Fruit fly (Drosophila melanogaster) whole organism, embryonic: ENCODE results near the gene Apoltp.

Experiments used
- Aef1 ChIP-seq: fragments of 200-800 bp; sonication (Bioruptor generic); IDR thresholded peaks from 3 replicates; pipeline ENCODE4 v1.3.6; 2022; ENCODE audit warnings: missing biosample characterization, missing genetic modification characterization
- Asciz ChIP-seq: fragments of 200-800 bp; sonication (Bioruptor generic); optimal IDR thresholded peaks from 2 replicates; lab custom pipeline; 2017; ENCODE audit warnings: missing biosample characterization, mild to moderate bottlenecking, missing genetic modification characterization, missing genetic modification reagents
- B-H1 ChIP-seq: fragments of 200-800 bp; sonication (Bioruptor generic); IDR thresholded peaks from 3 replicates; pipeline ENCODE4 v1.3.6; 2022; ENCODE audit warnings: missing biosample characterization, missing genetic modification characterization
- Blimp-1 ChIP-seq: fragments of 200-800 bp; sonication (Bioruptor generic); optimal IDR thresholded peaks from 3 replicates; lab custom pipeline; 2018; ENCODE audit warnings: missing biosample characterization, missing genetic modification characterization, mild to moderate bottlenecking, moderate library complexity, missing genetic modification reagents
- CG1024 ChIP-seq: fragments of 200-800 bp; sonication (Bioruptor generic); IDR thresholded peaks from 2 replicates; pipeline ENCODE4 v1.3.6; 2022; ENCODE audit warnings: missing biosample characterization, missing genetic modification characterization
- CG10959 ChIP-seq: fragments of 200-800 bp; sonication (Bioruptor generic); IDR thresholded peaks from 2 replicates; pipeline ENCODE4 v1.3.6; 2022; ENCODE audit warnings: missing biosample characterization, missing genetic modification characterization
- CG12219 ChIP-seq: fragments of 200-800 bp; sonication (Bioruptor generic); optimal IDR thresholded peaks from 3 replicates; lab custom pipeline; 2018; ENCODE audit warnings: missing biosample characterization, mild to moderate bottlenecking, missing genetic modification characterization
- CG13424 ChIP-seq: fragments of 200-800 bp; sonication (Bioruptor generic); optimal IDR thresholded peaks from 2 replicates; lab custom pipeline; 2019; ENCODE audit warnings: missing biosample characterization, mild to moderate bottlenecking, missing genetic modification characterization, moderate library complexity
- CG1529 ChIP-seq: fragments of 200-800 bp; sonication (Bioruptor generic); optimal IDR thresholded peaks from 3 replicates; lab custom pipeline; 2018; ENCODE audit warnings: missing biosample characterization, missing genetic modification characterization
- CG15696 ChIP-seq: fragments of 200-800 bp; sonication (Bioruptor generic); optimal IDR thresholded peaks from 2 replicates; lab custom pipeline; 2019; ENCODE audit warnings: missing biosample characterization, mild to moderate bottlenecking, missing genetic modification characterization, moderate library complexity
- CG1602 ChIP-seq: fragments of 200-800 bp; sonication (Bioruptor generic); optimal IDR thresholded peaks from 3 replicates; lab custom pipeline; 2016; ENCODE audit warnings: missing biosample characterization, missing genetic modification characterization
- CG17829 ChIP-seq: fragments of 200-800 bp; optimal IDR thresholded peaks from 2 replicates; lab custom pipeline; 2019; ENCODE audit warnings: missing biosample characterization, mild to moderate bottlenecking, missing genetic modification characterization, moderate library complexity
- CG1792 ChIP-seq: fragments of 200-800 bp; sonication (Bioruptor generic); optimal IDR thresholded peaks from 2 replicates; lab custom pipeline; 2016; ENCODE audit warnings: missing biosample characterization, missing genetic modification characterization
- CG4854 ChIP-seq: fragments of 200-800 bp; sonication (Bioruptor generic); optimal IDR thresholded peaks from 2 replicates; lab custom pipeline; 2016; ENCODE audit warnings: missing biosample characterization, missing genetic modification characterization, inconsistent platforms
- CG6175 ChIP-seq: fragments of 200-800 bp; sonication (Bioruptor generic); IDR thresholded peaks from 3 replicates; pipeline ENCODE4 v1.3.6; 2022; ENCODE audit warnings: missing biosample characterization, missing genetic modification characterization
- CG6272 ChIP-seq: fragments of 200-800 bp; sonication (Bioruptor generic); IDR thresholded peaks from 2 replicates; pipeline ENCODE4 v1.3.6; 2022; ENCODE audit warnings: missing biosample characterization, missing genetic modification characterization
- CG6813 ChIP-seq: fragments of 200-800 bp; sonication (Bioruptor generic); optimal IDR thresholded peaks from 2 replicates; lab custom pipeline; 2017; ENCODE audit warnings: missing biosample characterization, missing genetic modification characterization, mild to moderate bottlenecking, moderate library complexity, missing genetic modification reagents
- CG7987 ChIP-seq: fragments of 200-800 bp; sonication (Bioruptor generic); optimal IDR thresholded peaks from 2 replicates; lab custom pipeline; 2018; ENCODE audit warnings: missing biosample characterization, mild to moderate bottlenecking, missing genetic modification characterization, moderate library complexity
- CG9437 ChIP-seq: fragments of 200-800 bp; sonication (Bioruptor generic); optimal IDR thresholded peaks from 2 replicates; lab custom pipeline; 2018; ENCODE audit warnings: missing biosample characterization, mild to moderate bottlenecking, missing genetic modification characterization
- D ChIP-seq, 2 experiments: fragments of 200-800 bp in 1 of 2; fragments of >200 bp in 1 of 2; sonication (Bioruptor generic) in 1 of 2; optimal IDR thresholded peaks; 2 replicates in 1 of 2; 3 replicates in 1 of 2; lab custom pipeline; 2017; ENCODE audit warnings: mild to moderate bottlenecking in 1 of 2, missing biosample characterization in 1 of 2, missing genetic modification characterization in 1 of 2, missing genetic modification reagents in 1 of 2
- Doc2 ChIP-seq: fragments of 200-800 bp; sonication (Bioruptor generic); IDR thresholded peaks from 2 replicates; pipeline ENCODE4 v1.3.6; 2022; ENCODE audit warnings: missing biosample characterization, missing genetic modification characterization
- Drgx ChIP-seq: fragments of 200-800 bp; sonication (Bioruptor generic); IDR thresholded peaks from 2 replicates; pipeline ENCODE4 v1.3.6; 2022; ENCODE audit warnings: missing biosample characterization, missing genetic modification characterization
- Hr78 ChIP-seq, 2 experiments: fragments of 200-800 bp in 1 of 2; fragments of >200 bp in 1 of 2; sonication (Bioruptor generic) in 1 of 2; optimal IDR thresholded peaks; 2 replicates each; lab custom pipeline; 2017 to 2019; ENCODE audit warnings: missing biosample characterization in 2 of 2, missing genetic modification characterization in 2 of 2, mild to moderate bottlenecking in 1 of 2, moderate library complexity in 1 of 2
- Lhr ChIP-seq: fragments of 200-800 bp; sonication (Bioruptor generic); optimal IDR thresholded peaks from 3 replicates; lab custom pipeline; 2017; ENCODE audit warnings: mild to moderate bottlenecking, missing biosample characterization, missing genetic modification reagents, missing genetic modification characterization
- Max ChIP-seq: fragments of 200-800 bp; sonication (Bioruptor generic); optimal IDR thresholded peaks from 2 replicates; lab custom pipeline; 2016; ENCODE audit warnings: missing biosample characterization, mild to moderate bottlenecking, missing genetic modification characterization
- NFAT ChIP-seq: fragments of 200-800 bp; sonication (Bioruptor generic); IDR thresholded peaks from 2 replicates; pipeline ENCODE4 v1.3.6; 2022; ENCODE audit warnings: missing biosample characterization, missing genetic modification characterization
- Oli ChIP-seq: fragments of 200-800 bp; sonication (Bioruptor generic); optimal IDR thresholded peaks from 2 replicates; lab custom pipeline; 2018; ENCODE audit warnings: missing biosample characterization, mild to moderate bottlenecking, missing genetic modification characterization, moderate library complexity
- Six4 ChIP-seq: fragments of 200-800 bp; sonication (Bioruptor generic); optimal IDR thresholded peaks from 2 replicates; lab custom pipeline; 2016; ENCODE audit warnings: missing biosample characterization, missing genetic modification characterization
- Sox100B ChIP-seq: fragments of 200-800 bp; sonication (Bioruptor generic); optimal IDR thresholded peaks from 3 replicates; lab custom pipeline; 2018; ENCODE audit warnings: missing biosample characterization, mild to moderate bottlenecking, missing genetic modification characterization
- Usf ChIP-seq: fragments of 200-800 bp; sonication (Bioruptor generic); optimal IDR thresholded peaks from 2 replicates; lab custom pipeline; 2017; ENCODE audit warnings: missing genotype, missing biosample characterization, missing genetic modification characterization
- dan ChIP-seq: fragments of 200-800 bp; sonication (Bioruptor generic); IDR thresholded peaks from 2 replicates; pipeline ENCODE4 v1.3.6; 2022; ENCODE audit warnings: missing biosample characterization, missing genetic modification characterization
- dmrt11E ChIP-seq: fragments of 200-800 bp; sonication (Bioruptor generic); optimal IDR thresholded peaks from 3 replicates; lab custom pipeline; 2018; ENCODE audit warnings: missing biosample characterization, mild to moderate bottlenecking, missing genetic modification characterization, moderate library complexity
- dmrt99B ChIP-seq: fragments of 200-800 bp; sonication (Bioruptor generic); optimal IDR thresholded peaks from 2 replicates; lab custom pipeline; 2018; ENCODE audit warnings: missing biosample characterization, mild to moderate bottlenecking, missing genetic modification characterization, moderate library complexity
- en ChIP-seq: fragments of 200-800 bp; sonication (Bioruptor generic); optimal IDR thresholded peaks from 2 replicates; lab custom pipeline; 2016; ENCODE audit warnings: missing biosample characterization, missing genetic modification characterization
- eve ChIP-seq, 2 experiments: fragments of >200 bp; optimal IDR thresholded peaks; 2 replicates each; lab custom pipeline; 2017; ENCODE audit warnings: missing biosample characterization in 2 of 2, missing genetic modification characterization in 2 of 2
- fd102C ChIP-seq: fragments of 200-800 bp; sonication (Bioruptor generic); optimal IDR thresholded peaks from 2 replicates; lab custom pipeline; 2018; ENCODE audit warnings: missing biosample characterization, mild to moderate bottlenecking, missing genetic modification characterization, moderate library complexity
- fu2 ChIP-seq: fragments of 200-800 bp; sonication (Bioruptor generic); optimal IDR thresholded peaks from 2 replicates; lab custom pipeline; 2016; ENCODE audit warnings: missing biosample characterization, missing genetic modification characterization
- jigr1 ChIP-seq: fragments of 200-800 bp; sonication (Bioruptor generic); IDR thresholded peaks from 3 replicates; pipeline ENCODE4 v1.3.6; 2022; ENCODE audit warnings: missing biosample characterization, missing genetic modification characterization
- klu ChIP-seq: fragments of 200-800 bp; sonication (Bioruptor generic); IDR thresholded peaks from 2 replicates; pipeline ENCODE4 v1.3.6; 2022; ENCODE audit warnings: missing biosample characterization, missing genetic modification characterization
- lilli ChIP-seq: fragments of 200-800 bp; sonication (Bioruptor generic); optimal IDR thresholded peaks from 3 replicates; lab custom pipeline; 2016; ENCODE audit warnings: missing biosample characterization, missing genetic modification characterization
- lola ChIP-seq, 3 experiments: fragments of >200 bp in 2 of 3; fragments of 200-800 bp in 1 of 3; sonication (Bioruptor generic) in 1 of 3; optimal IDR thresholded peaks; 2 replicates each; lab custom pipeline; 2017 to 2019; ENCODE audit warnings: missing biosample characterization in 3 of 3, missing genetic modification characterization in 3 of 3, mild to moderate bottlenecking in 1 of 3, moderate library complexity in 1 of 3
- lov ChIP-seq, 2 experiments: fragments of 200-800 bp in 1 of 2; fragments of >200 bp in 1 of 2; sonication (Bioruptor generic) in 1 of 2; IDR thresholded peaks in 1 of 2; optimal IDR thresholded peaks in 1 of 2; 2 replicates in 1 of 2; 3 replicates in 1 of 2; pipeline versions ENCODE4 v1.3.6 to Lab custom; 2017 to 2022; ENCODE audit warnings: missing biosample characterization in 1 of 2, missing genetic modification characterization in 1 of 2
- peb ChIP-seq: fragments of 200-800 bp; sonication (Bioruptor generic); IDR thresholded peaks from 2 replicates; pipeline ENCODE4 v1.3.6; 2022; ENCODE audit warnings: missing biosample characterization, missing genetic modification characterization
- sd ChIP-seq: fragments of 200-800 bp; sonication (Bioruptor generic); optimal IDR thresholded peaks from 3 replicates; lab custom pipeline; 2018; ENCODE audit warnings: missing biosample characterization, mild to moderate bottlenecking, missing genetic modification characterization, moderate library complexity
- sna ChIP-seq: fragments of 200-800 bp; sonication (Bioruptor generic); IDR thresholded peaks from 2 replicates; pipeline ENCODE4 v1.3.6; 2022; ENCODE audit warnings: missing biosample characterization, missing genetic modification characterization; ENCODE audit not compliant: partially characterized antibody
- sr ChIP-seq: fragments of 200-800 bp; sonication (Bioruptor generic); IDR thresholded peaks from 3 replicates; pipeline ENCODE4 v1.3.6; 2022; ENCODE audit warnings: missing biosample characterization, missing genetic modification characterization
- tup ChIP-seq: fragments of 200-800 bp; sonication (Bioruptor generic); optimal IDR thresholded peaks from 2 replicates; lab custom pipeline; 2016; ENCODE audit warnings: missing biosample characterization, mild to moderate bottlenecking, missing genetic modification characterization, moderate library complexity
- zfh1 ChIP-seq: fragments of 200-800 bp; sonication (Bioruptor generic); IDR thresholded peaks from 3 replicates; pipeline ENCODE4 v1.3.6; 2022; ENCODE audit warnings: missing biosample characterization, missing genetic modification characterization

The Apoltp gene

dm6 chr2L:9594625-9595300 is 39.2 kb upstream of the Apoltp start (continued):
- TF ChIP-seq Drgx (no peak), CG7987 (GFP tag; lab: Kevin White, UChicago) (no peak), eve (GFP tag; optimal IDR thresholded peaks at IDR 0.05; lab: Kevin White, UChicago) (peak in 1 of 2 experiments; percentile 47), dan (GFP tag; lab: Robert Waterston, UW) (no peak), Max (GFP tag; lab: Kevin White, UChicago) (no peak), CG15696 (tag; lab: Kevin White, UChicago) (peak; percentile 73), sr (GFP tag; lab: Robert Waterston, UW) (no peak), Usf (GFP tag; lab: Kevin White, UChicago) (no peak), Aef1 (GFP tag; lab: Robert Waterston, UW) (no peak), CG1602 (GFP tag; lab: Kevin White, UChicago) (peak; percentile 32), Oli (peak; percentile 32), CG4854 (GFP tag; lab: Kevin White, UChicago) (no peak), CG17829 (tag; lab: Kevin White, UChicago) (peak; percentile 80), dmrt99B (tag; lab: Kevin White, UChicago) (peak; percentile 64), CG9437 (GFP tag; lab: Kevin White, UChicago) (no peak), jigr1 (GFP tag; lab: Robert Waterston, UW) (no peak), fd102C (GFP tag; lab: Kevin White, UChicago) (peak; percentile 7), D (optimal IDR thresholded peaks at IDR 0.05; lab: Kevin White, UChicago) (no peak), D (GFP tag; optimal IDR thresholded peaks at IDR 0.05; lab: Kevin White, UChicago) (peak; percentile 58), sd (tag; lab: Kevin White, UChicago) (no peak), Six4 (GFP tag; lab: Kevin White, UChicago) (peak; percentile 33), zfh1 (GFP tag; lab: Robert Waterston, UW) (peak; percentile 79), dmrt11E (tag; lab: Kevin White, UChicago) (peak; percentile 86), CG10959 (GFP tag; lab: Robert Waterston, UW) (peak; percentile 73), CG1024 (GFP tag; lab: Robert Waterston, UW) (0 out of 2 replicates have a peak, but pooled peaks have one; percentile 15), Lhr (GFP tag; lab: Kevin White, UChicago) (peak; percentile 12), lilli (GFP tag; lab: Kevin White, UChicago) (no peak), Blimp-1 (GFP tag; lab: Kevin White, UChicago) (peak; percentile 71), lola (GFP tag; optimal IDR thresholded peaks at IDR 0.05; lab: Kevin White, UChicago) (peak in 1 of 3 experiments; percentile 86), B-H1 (GFP tag; lab: Robert Waterston, UW) (no peak), Doc2 (GFP tag; lab: Robert Waterston, UW) (no peak), CG1792 (no peak), fu2 (GFP tag; lab: Kevin White, UChicago) (no peak), en (no peak), klu (GFP tag; lab: Robert Waterston, UW) (no peak), tup (GFP tag; lab: Kevin White, UChicago) (no peak), CG6813 (GFP tag; lab: Kevin White, UChicago) (peak; percentile 32), CG12219 (GFP tag; lab: Kevin White, UChicago) (peak; percentile 1), peb (peak; percentile 25; the same call in 1 of the 2 replicates), sna (GFP tag; lab: Robert Waterston, UW) (no peak), NFAT (no peak), Sox100B (GFP tag; lab: Kevin White, UChicago) (peak; percentile 48), CG13424 (tag; lab: Kevin White, UChicago) (peak; percentile 18), CG6175 (GFP tag; lab: Robert Waterston, UW) (no peak), Asciz (GFP tag; lab: Kevin White, UChicago) (no peak), CG6272 (peak; percentile 44; the same call in 1 of the 2 replicates), lov (optimal IDR thresholded peaks at IDR 0.05; lab: Kevin White, UChicago) (no peak), lov (GFP tag; IDR thresholded peaks at IDR 0.05; lab: Robert Waterston, UW) (no peak), Hr78 (GFP tag; optimal IDR thresholded peaks at IDR 0.05; lab: Kevin White, UChicago) (no peak), CG1529 (GFP tag; lab: Kevin White, UChicago) (peak; percentile 5)
